Worm (Caenorhabditis elegans): ENCODE results near the gene cpx-2.
A peak's percentile ranks its signal among the peaks of the same experiment; 100 is the strongest.

cpx-2 gene

DNA sequence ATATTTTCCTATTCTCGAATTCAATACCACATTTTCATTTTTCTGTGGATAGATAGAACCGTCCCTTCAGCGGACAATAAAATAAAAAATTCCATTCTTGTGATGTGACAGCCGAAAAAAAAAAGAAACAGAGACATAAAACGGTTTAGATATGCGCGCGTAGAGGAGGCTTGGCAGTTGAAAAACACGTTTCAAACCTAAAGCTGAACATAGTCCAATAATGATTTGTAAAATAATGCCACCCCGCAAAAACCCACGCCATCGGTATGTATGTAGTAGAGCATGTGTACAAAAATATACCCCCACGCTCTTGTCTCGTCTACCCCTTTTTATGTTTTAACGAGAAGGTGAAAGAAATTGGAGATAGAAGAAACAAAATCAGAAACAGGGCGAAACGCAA, 37.6 kb upstream of the cpx-2 start (continued):
- no peak for TF ChIP-seq nhr-76 (tag; optimal IDR thresholded peaks at IDR 0.05)
- TF ChIP-seq unc-62 (GFP tag; optimal IDR thresholded peaks at IDR 0.05 in 1 of 2) = no peak
- TF ChIP-seq unc-62 (tag; optimal IDR thresholded peaks at IDR 0.05) = no peak
- TF ChIP-seq F26F4.8 (GFP tag; conservative IDR thresholded peaks at IDR 0.05) = no peak
- no peak; the same call in 1 of the 2 replicates for TF ChIP-seq dmd-6 (GFP tag; IDR thresholded peaks at IDR 0.05)
- no peak for TF ChIP-seq lim-7 (GFP tag; IDR thresholded peaks at IDR 0.05)

DNA sequence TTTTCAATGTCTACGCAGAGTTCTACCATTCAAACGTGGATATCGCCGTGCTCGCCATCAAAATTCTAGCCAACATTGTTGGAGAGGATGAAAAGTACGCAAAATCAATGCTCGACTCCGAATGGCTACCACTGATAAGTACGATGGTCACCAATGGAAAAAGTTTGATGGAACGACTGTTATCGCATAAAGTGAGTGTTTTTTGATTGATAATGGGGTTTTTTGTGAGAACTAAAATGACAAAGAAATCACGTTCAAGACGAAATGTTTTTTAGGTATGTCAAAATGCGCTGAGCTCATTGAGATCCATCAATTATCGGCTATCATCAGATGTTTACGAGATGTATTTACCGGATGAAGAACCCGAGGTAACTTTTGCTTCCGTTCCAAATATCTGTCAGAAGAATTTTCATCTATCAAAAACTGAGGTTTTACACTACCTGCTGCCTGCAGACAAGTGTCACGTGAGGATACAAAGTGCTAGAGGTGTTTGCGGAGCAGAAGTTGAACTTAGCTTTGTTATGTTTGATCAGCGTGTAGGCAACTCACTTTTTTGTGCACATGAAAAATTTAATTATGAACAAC, 35.2 kb upstream of the cpx-2 start:
- TF ChIP-seq nhr-11 (tag; optimal IDR thresholded peaks at IDR 0.05) = peak; percentile 49
- TF ChIP-seq unc-39 (tag; optimal IDR thresholded peaks at IDR 0.05) = no peak
- TF ChIP-seq mep-1 (tag; optimal IDR thresholded peaks at IDR 0.05) = no peak
- TF ChIP-seq nhr-48 (tag; optimal IDR thresholded peaks at IDR 0.05) = peak; percentile 11
- no peak for TF ChIP-seq F44E2.7 (GFP tag; IDR thresholded peaks at IDR 0.05)
- TF ChIP-seq lin-13 (GFP tag; optimal IDR thresholded peaks at IDR 0.05) = no peak
- TF ChIP-seq ceh-28 (tag; optimal IDR thresholded peaks at IDR 0.05) = no peak
- TF ChIP-seq aha-1 (tag) = peak; percentile 75
- TF ChIP-seq Y5F2A.4 (GFP tag; optimal IDR thresholded peaks at IDR 0.05) = no peak
- no peak for TF ChIP-seq mxl-3 (GFP tag; optimal IDR thresholded peaks at IDR 0.05)
- no peak for TF ChIP-seq lir-3 (tag; optimal IDR thresholded peaks at IDR 0.05)
- TF ChIP-seq mdt-29 (GFP tag; IDR thresholded peaks at IDR 0.05) = 0 out of 2 replicates have a peak, but pooled peaks have one; percentile 43
- TF ChIP-seq jun-1 (tag; optimal IDR thresholded peaks at IDR 0.05) = no peak
- no peak for TF ChIP-seq ZK337.2 (GFP tag; IDR thresholded peaks at IDR 0.05)
- peak; percentile 34 for TF ChIP-seq dmd-6 (GFP tag; IDR thresholded peaks at IDR 0.05)
- peak in 1 of 2 experiments; percentile 90 for TF ChIP-seq daf-16 (GFP tag; optimal IDR thresholded peaks at IDR 0.05)
- TF ChIP-seq daf-16 (tag; optimal IDR thresholded peaks at IDR 0.05) = peak; percentile 49
- TF ChIP-seq sdz-12 (GFP tag; optimal IDR thresholded peaks at IDR 0.05) = no peak
- TF ChIP-seq nhr-10 (tag; optimal IDR thresholded peaks at IDR 0.05) = peak; percentile 43
- peak in 1 of 2 experiments; percentile 42 for TF ChIP-seq mdl-1 (tag; optimal IDR thresholded peaks at IDR 0.05)
- TF ChIP-seq ceh-20 (GFP tag; IDR thresholded peaks at IDR 0.05) = 0 out of 2 replicates have a peak, but pooled peaks have one; percentile 45
- TF ChIP-seq arid-1 (GFP tag; conservative IDR thresholded peaks at IDR 0.05) = no peak
- TF ChIP-seq hif-1 (tag; optimal IDR thresholded peaks at IDR 0.05) = peak in 1 of 2 experiments; percentile 76
- TF ChIP-seq dpl-1 (GFP tag; optimal IDR thresholded peaks at IDR 0.05) = no peak
- TF ChIP-seq zip-2 (tag; optimal IDR thresholded peaks at IDR 0.05) = no peak
- TF ChIP-seq zfp-3 (GFP tag; conservative IDR thresholded peaks at IDR 0.05) = no peak
- no peak for TF ChIP-seq lin-38 (GFP tag; IDR thresholded peaks at IDR 0.05)
- TF ChIP-seq gei-8 (GFP tag; optimal IDR thresholded peaks at IDR 0.05) = no peak
- TF ChIP-seq daf-19 (GFP tag; conservative IDR thresholded peaks at IDR 0.05) = no peak
- peak in 1 of 2 experiments; percentile 23 for TF ChIP-seq lsy-2 (tag; optimal IDR thresholded peaks at IDR 0.05)
- no peak for TF ChIP-seq vab-7 (GFP tag; IDR thresholded peaks at IDR 0.05)
- TF ChIP-seq spr-1 (tag; optimal IDR thresholded peaks at IDR 0.05) = no peak
- no peak for TF ChIP-seq tag-97 (GFP tag; IDR thresholded peaks at IDR 0.05)
- no peak for TF ChIP-seq mxl-2 (GFP tag; conservative IDR thresholded peaks at IDR 0.05)
- peak; percentile 1 for TF ChIP-seq mes-2 (tag; optimal IDR thresholded peaks at IDR 0.05; ENCODE audit: poor library complexity, severe bottlenecking)
- TF ChIP-seq hlh-30 (tag; optimal IDR thresholded peaks at IDR 0.05; ENCODE audit: insufficient read depth) = peak; percentile 72
- TF ChIP-seq Y75B8A.6 (GFP tag; IDR thresholded peaks at IDR 0.05) = no peak
- TF ChIP-seq nhr-28 (tag; optimal IDR thresholded peaks at IDR 0.05) = peak; percentile 59
- no peak for TF ChIP-seq hmg-1.1 (GFP tag; IDR thresholded peaks at IDR 0.05)
- no peak for TF ChIP-seq ces-1 (GFP tag; optimal IDR thresholded peaks at IDR 0.05)
- no peak for TF ChIP-seq ceh-44 (GFP tag; IDR thresholded peaks at IDR 0.05)
- peak in 1 of 2 experiments; percentile 57 for TF ChIP-seq unc-62 (GFP tag; optimal IDR thresholded peaks at IDR 0.05 in 1 of 2)
- TF ChIP-seq unc-62 (tag; optimal IDR thresholded peaks at IDR 0.05) = no peak
- TF ChIP-seq F49E8.2 (tag; optimal IDR thresholded peaks at IDR 0.05; ENCODE audit: borderline replicate concordance) = no peak
- peak; percentile 31; the same call in 1 of the 2 replicates for TF ChIP-seq tra-1 (GFP tag; IDR thresholded peaks at IDR 0.05)
- TF ChIP-seq dmd-8 (GFP tag; IDR thresholded peaks at IDR 0.05) = no peak

Measured in whole organism, L4 larva.